Fruit fly (Drosophila melanogaster) whole organism, embryonic: ENCODE data around the gene Vajk2.
A peak's percentile ranks its signal among the peaks of the same experiment; 100 is the strongest.

ENCODE experiments used
- Asciz ChIP-seq: fragments of 200-800 bp; sonication (Bioruptor generic); optimal IDR thresholded peaks from 2 replicates; lab custom pipeline; 2017; ENCODE audit warnings: missing biosample characterization, mild to moderate bottlenecking, missing genetic modification characterization, missing genetic modification reagents
- Atf3 ChIP-seq: fragments of 200-800 bp; sonication (Bioruptor generic); optimal IDR thresholded peaks from 3 replicates; lab custom pipeline; 2016; ENCODE audit warnings: missing biosample characterization, missing genetic modification characterization
- Bteb2 ChIP-seq: fragments of 200-800 bp; sonication (Bioruptor generic); optimal IDR thresholded peaks from 2 replicates; lab custom pipeline; 2016; ENCODE audit warnings: missing biosample characterization, missing genetic modification characterization
- CG10959 ChIP-seq: fragments of 200-800 bp; sonication (Bioruptor generic); IDR thresholded peaks from 2 replicates; pipeline ENCODE4 v1.3.6; 2022; ENCODE audit warnings: missing biosample characterization, missing genetic modification characterization
- CG12155 ChIP-seq: fragments of 200-800 bp; sonication (Bioruptor generic); optimal IDR thresholded peaks from 3 replicates; lab custom pipeline; 2016; ENCODE audit warnings: missing biosample characterization, missing genetic modification characterization
- CG12391 ChIP-seq: fragments of 200-800 bp; sonication (Bioruptor generic); optimal IDR thresholded peaks from 3 replicates; lab custom pipeline; 2018; ENCODE audit warnings: missing biosample characterization, mild to moderate bottlenecking, missing genetic modification characterization, moderate library complexity
- CG12769 ChIP-seq: fragments of 200-800 bp; sonication (Bioruptor generic); optimal IDR thresholded peaks from 2 replicates; lab custom pipeline; 2019; ENCODE audit warnings: missing biosample characterization, mild to moderate bottlenecking, missing genetic modification characterization, moderate library complexity
- CG14667 ChIP-seq: fragments of 200-800 bp; sonication (Bioruptor generic); IDR thresholded peaks from 2 replicates; pipeline ENCODE4 v1.3.6; 2022; ENCODE audit warnings: missing biosample characterization, missing genetic modification characterization
- CG15073 ChIP-seq: fragments of 200-800 bp; sonication (Bioruptor generic); optimal IDR thresholded peaks from 2 replicates; lab custom pipeline; 2016; ENCODE audit warnings: missing biosample characterization, missing genetic modification characterization
- CG16779 ChIP-seq: fragments of 200-800 bp; sonication (Bioruptor generic); IDR thresholded peaks from 2 replicates; pipeline ENCODE4 v1.3.6; 2022; ENCODE audit warnings: missing biosample characterization, missing genetic modification characterization
- CG17385 ChIP-seq: fragments of 200-800 bp; sonication (Bioruptor generic); optimal IDR thresholded peaks from 3 replicates; lab custom pipeline; 2018; ENCODE audit warnings: missing biosample characterization, mild to moderate bottlenecking, missing genetic modification characterization
- CG30403 ChIP-seq: fragments of 200-800 bp; sonication (Bioruptor generic); optimal IDR thresholded peaks from 3 replicates; lab custom pipeline; 2016; ENCODE audit warnings: missing biosample characterization, missing genetic modification characterization
- CG3065 ChIP-seq: fragments of 200-800 bp; sonication (Bioruptor generic); optimal IDR thresholded peaks from 2 replicates; lab custom pipeline; 2016; ENCODE audit warnings: missing biosample characterization, missing genetic modification characterization
- CG31441 ChIP-seq: fragments of 200-800 bp; sonication (Bioruptor generic); IDR thresholded peaks from 2 replicates; pipeline ENCODE4 v1.3.6; 2022; ENCODE audit warnings: missing biosample characterization, missing genetic modification characterization
- CG32767 ChIP-seq: fragments of 200-800 bp; sonication (Bioruptor generic); IDR thresholded peaks from 2 replicates; pipeline ENCODE4 v1.3.6; 2022; ENCODE audit warnings: missing biosample characterization, missing genetic modification characterization
- CG42726 ChIP-seq: fragments of 200-800 bp; sonication (Bioruptor generic); IDR thresholded peaks from 2 replicates; pipeline ENCODE4 v1.3.6; 2022; ENCODE audit warnings: missing biosample characterization, missing genetic modification characterization; ENCODE audit not compliant: partially characterized antibody
- CG5953 ChIP-seq: fragments of 200-800 bp; sonication (Bioruptor generic); IDR thresholded peaks from 2 replicates; pipeline ENCODE4 v1.3.6; 2022; ENCODE audit warnings: missing biosample characterization, missing genetic modification characterization
- CG7745 ChIP-seq: fragments of 200-800 bp; sonication (Bioruptor generic); optimal IDR thresholded peaks from 2 replicates; lab custom pipeline; 2018; ENCODE audit warnings: missing biosample characterization, mild to moderate bottlenecking, missing genetic modification characterization, moderate library complexity
- CG8089 ChIP-seq: fragments of 200-800 bp; sonication (Bioruptor generic); optimal IDR thresholded peaks from 3 replicates; lab custom pipeline; 2016; ENCODE audit warnings: missing biosample characterization, missing genetic modification characterization
- CG8388 ChIP-seq: fragments of 200-800 bp; sonication (Bioruptor generic); optimal IDR thresholded peaks from 2 replicates; lab custom pipeline; 2019; ENCODE audit warnings: missing biosample characterization, mild to moderate bottlenecking, missing genetic modification characterization, moderate library complexity
- CG9817 ChIP-seq: fragments of 200-800 bp; sonication (Bioruptor generic); optimal IDR thresholded peaks from 2 replicates; lab custom pipeline; 2018; ENCODE audit warnings: missing biosample characterization, mild to moderate bottlenecking, missing genetic modification characterization, moderate library complexity
- CTCF ChIP-seq: fragments of 200-800 bp; sonication (Bioruptor generic); optimal IDR thresholded peaks from 2 replicates; lab custom pipeline; 2017; ENCODE audit warnings: missing biosample characterization, mild to moderate bottlenecking, missing genetic modification characterization, moderate library complexity
- Deaf1 ChIP-seq: fragments of 200-800 bp; optimal IDR thresholded peaks from 3 replicates; lab custom pipeline; 2019; ENCODE audit warnings: missing biosample characterization, mild to moderate bottlenecking, missing genetic modification characterization, moderate library complexity
- Dip2 ChIP-seq: fragments of 200-800 bp; sonication (Bioruptor generic); IDR thresholded peaks from 2 replicates; pipeline ENCODE4 v1.3.6; 2022; ENCODE audit warnings: missing biosample characterization, missing genetic modification characterization
- Hand ChIP-seq: fragments of 200-800 bp; sonication (Bioruptor generic); optimal IDR thresholded peaks from 2 replicates; lab custom pipeline; 2017; ENCODE audit warnings: mild to moderate bottlenecking, missing biosample characterization, missing genetic modification reagents, missing genetic modification characterization
- HmgD ChIP-seq: fragments of 200-800 bp; sonication (Bioruptor generic); optimal IDR thresholded peaks from 3 replicates; lab custom pipeline; 2016; ENCODE audit warnings: missing biosample characterization, missing genetic modification characterization
- Hr78 ChIP-seq, 2 experiments: fragments of 200-800 bp in 1 of 2; fragments of >200 bp in 1 of 2; sonication (Bioruptor generic) in 1 of 2; optimal IDR thresholded peaks; 2 replicates each; lab custom pipeline; 2017 to 2019; ENCODE audit warnings: missing biosample characterization in 2 of 2, missing genetic modification characterization in 2 of 2, mild to moderate bottlenecking in 1 of 2, moderate library complexity in 1 of 2
- Jarid2 ChIP-seq: fragments of 200-800 bp; sonication (Bioruptor generic); optimal IDR thresholded peaks from 3 replicates; lab custom pipeline; 2017; ENCODE audit warnings: mild to moderate bottlenecking, missing biosample characterization, missing genetic modification reagents, missing genetic modification characterization
- NC2β ChIP-seq: fragments of 200-800 bp; sonication (Bioruptor generic); optimal IDR thresholded peaks from 2 replicates; lab custom pipeline; 2016; ENCODE audit warnings: missing biosample characterization, missing genetic modification characterization
- ab ChIP-seq: fragments of 200-800 bp; sonication (Bioruptor generic); optimal IDR thresholded peaks from 2 replicates; lab custom pipeline; 2016; ENCODE audit warnings: missing biosample characterization, missing genetic modification characterization
- ap ChIP-seq: fragments of 200-800 bp; sonication (Bioruptor generic); IDR thresholded peaks from 2 replicates; pipeline ENCODE4 v1.3.6; 2022; ENCODE audit warnings: missing biosample characterization, missing genetic modification characterization
- ato ChIP-seq: fragments of 200-800 bp; sonication (Bioruptor generic); IDR thresholded peaks from 2 replicates; pipeline ENCODE4 v1.3.6; 2022; ENCODE audit warnings: missing biosample characterization, missing genetic modification characterization; ENCODE audit not compliant: partially characterized antibody
- chif ChIP-seq, 2 experiments: fragments of 200-800 bp; sonication (Bioruptor generic); optimal IDR thresholded peaks; 3 replicates each; lab custom pipeline; 2016; ENCODE audit warnings: missing biosample characterization in 2 of 2, missing genetic modification characterization in 2 of 2
- croc ChIP-seq: fragments of 200-800 bp; sonication (Bioruptor generic); conservative IDR thresholded peaks from 3 replicates; pipeline ENCODE4 v1.3.6; 2022; ENCODE audit warnings: missing biosample characterization, missing genetic modification characterization
- dimm ChIP-seq: fragments of 200-800 bp; sonication (Bioruptor generic); IDR thresholded peaks from 2 replicates; pipeline ENCODE4 v1.3.6; 2022; ENCODE audit warnings: missing biosample characterization, missing genetic modification characterization
- dmrt11E ChIP-seq: fragments of 200-800 bp; sonication (Bioruptor generic); optimal IDR thresholded peaks from 3 replicates; lab custom pipeline; 2018; ENCODE audit warnings: missing biosample characterization, mild to moderate bottlenecking, missing genetic modification characterization, moderate library complexity
- emc ChIP-seq: fragments of 200-800 bp; sonication (Bioruptor generic); optimal IDR thresholded peaks from 2 replicates; lab custom pipeline; 2016; ENCODE audit warnings: missing biosample characterization, missing genetic modification characterization
- ewg ChIP-seq: fragments of 200-800 bp; sonication (Bioruptor generic); optimal IDR thresholded peaks from 3 replicates; lab custom pipeline; 2017; ENCODE audit warnings: mild to moderate bottlenecking, missing biosample characterization, missing genetic modification reagents, missing genetic modification characterization
- fd64A ChIP-seq: fragments of 200-800 bp; sonication (Bioruptor generic); optimal IDR thresholded peaks from 3 replicates; lab custom pipeline; 2018; ENCODE audit warnings: missing biosample characterization, mild to moderate bottlenecking, missing genetic modification characterization
- kah ChIP-seq: fragments of 200-800 bp; sonication (Bioruptor generic); optimal IDR thresholded peaks from 2 replicates; lab custom pipeline; 2018; ENCODE audit warnings: missing biosample characterization, mild to moderate bottlenecking, missing genetic modification characterization
- maf-S ChIP-seq: fragments of 200-800 bp; sonication (Bioruptor generic); optimal IDR thresholded peaks from 2 replicates; lab custom pipeline; 2016; ENCODE audit warnings: missing biosample characterization, missing genetic modification characterization
- otp ChIP-seq: fragments of 200-800 bp; sonication (Bioruptor generic); IDR thresholded peaks from 3 replicates; pipeline ENCODE4, ENCODE4 v1.3.6; 2022; ENCODE audit warnings: missing biosample characterization, missing genetic modification characterization
- prd ChIP-seq, 3 experiments: fragments of >200 bp in 2 of 3; fragments of 200-800 bp in 1 of 3; sonication (Bioruptor generic) in 1 of 3; optimal IDR thresholded peaks in 2 of 3; IDR thresholded peaks in 1 of 3; 2 replicates in 2 of 3; 3 replicates in 1 of 3; pipeline versions ENCODE4 v1.3.6 to Lab custom; 2017 to 2022; ENCODE audit warnings: missing biosample characterization in 1 of 3, missing genetic modification characterization in 1 of 3
- pros ChIP-seq: fragments of 200-800 bp; sonication (Bioruptor generic); optimal IDR thresholded peaks from 3 replicates; lab custom pipeline; 2019; ENCODE audit warnings: missing biosample characterization, mild to moderate bottlenecking, missing genetic modification characterization, moderate library complexity
- tin ChIP-seq: fragments of 200-800 bp; sonication (Bioruptor generic); optimal IDR thresholded peaks from 3 replicates; lab custom pipeline; 2016; ENCODE audit warnings: missing biosample characterization, missing genetic modification characterization
- unc-4 ChIP-seq: fragments of 200-800 bp; sonication (Bioruptor generic); IDR thresholded peaks from 2 replicates; pipeline ENCODE4 v1.3.6; 2022; ENCODE audit warnings: missing biosample characterization, missing genetic modification characterization; ENCODE audit not compliant: partially characterized antibody
- zen2 ChIP-seq: fragments of 200-800 bp; sonication (Bioruptor generic); IDR thresholded peaks from 3 replicates; pipeline ENCODE4 v1.3.6; 2022; ENCODE audit warnings: missing biosample characterization, missing genetic modification characterization; ENCODE audit not compliant: partially characterized antibody

The Vajk2 gene

dm6 chr2L:13905072-13905847 lies 29.2 kb downstream of the Vajk2 start, which contains the start of gene Ance (continued):
- no peak for TF ChIP-seq CG16779 (GFP tag; lab: Robert Waterston, UW)
- no peak for TF ChIP-seq maf-S (GFP tag; lab: Kevin White, UChicago)
- no peak for TF ChIP-seq CTCF
- no peak for TF ChIP-seq pros (GFP tag; lab: Kevin White, UChicago)
- no peak for TF ChIP-seq Hr78 (GFP tag; optimal IDR thresholded peaks at IDR 0.05; lab: Kevin White, UChicago)
- no peak for TF ChIP-seq fd64A (GFP tag; lab: Kevin White, UChicago)
- TF ChIP-seq CG12155 (GFP tag; lab: Kevin White, UChicago): peak; percentile 27
- TF ChIP-seq chif (GFP tag; optimal IDR thresholded peaks at IDR 0.05; lab: Kevin White, UChicago): no peak
- no peak for TF ChIP-seq Dip2 (GFP tag; lab: Robert Waterston, UW)
- TF ChIP-seq CG42726: 0 out of 2 replicates have a peak, but pooled peaks have one; percentile 26
- TF ChIP-seq CG14667 (GFP tag; lab: Robert Waterston, UW): no peak
- no peak for TF ChIP-seq CG8089
- TF ChIP-seq HmgD (GFP tag; lab: Kevin White, UChicago): no peak
- TF ChIP-seq CG5953 (GFP tag; lab: Robert Waterston, UW): no peak
- TF ChIP-seq Deaf1 (tag; lab: Kevin White, UChicago): no peak
- no peak for TF ChIP-seq ap (GFP tag; lab: Robert Waterston, UW)
- TF ChIP-seq CG17385: peak; percentile 21
- TF ChIP-seq CG9817 (tag; lab: Kevin White, UChicago): peak; percentile 50
- TF ChIP-seq ato (GFP tag; lab: Robert Waterston, UW): no peak
- 0 out of 2 replicates have a peak, but pooled peaks have one; percentile 15 for TF ChIP-seq CG31441 (GFP tag; lab: Robert Waterston, UW)
- TF ChIP-seq CG3065 (GFP tag; lab: Kevin White, UChicago): no peak
- peak; percentile 13 for TF ChIP-seq CG30403 (GFP tag; lab: Kevin White, UChicago)
- no peak for TF ChIP-seq Atf3 (GFP tag; lab: Kevin White, UChicago)
- no peak for TF ChIP-seq prd (optimal IDR thresholded peaks at IDR 0.05; lab: Kevin White, UChicago)
- TF ChIP-seq prd (GFP tag; IDR thresholded peaks at IDR 0.05; lab: Robert Waterston, UW): peak; percentile 73
- TF ChIP-seq CG10959 (GFP tag; lab: Robert Waterston, UW): peak; percentile 50
- TF ChIP-seq CG12391 (tag; lab: Kevin White, UChicago): peak; percentile 39
- peak; percentile 35 for TF ChIP-seq tin (GFP tag; lab: Kevin White, UChicago)
- TF ChIP-seq dmrt11E (tag; lab: Kevin White, UChicago): peak; percentile 46
- no peak for TF ChIP-seq NC2β (GFP tag; lab: Kevin White, UChicago)
- no peak for TF ChIP-seq ewg
- no peak for TF ChIP-seq otp (GFP tag; lab: Robert Waterston, UW)
- no peak for TF ChIP-seq CG15073 (GFP tag; lab: Kevin White, UChicago)
- TF ChIP-seq emc (GFP tag; lab: Kevin White, UChicago): no peak
- no peak for TF ChIP-seq CG32767 (GFP tag; lab: Robert Waterston, UW)
- peak; percentile 18 for TF ChIP-seq Hand (GFP tag; lab: Kevin White, UChicago)
- peak; percentile 74 for TF ChIP-seq Jarid2 (GFP tag; lab: Kevin White, UChicago)
- no peak for TF ChIP-seq zen2 (GFP tag; lab: Robert Waterston, UW)
- TF ChIP-seq CG12769 (tag; lab: Kevin White, UChicago): no peak
- TF ChIP-seq croc (GFP tag; lab: Robert Waterston, UW): no peak
- no peak for TF ChIP-seq CG7745 (tag; lab: Kevin White, UChicago)
- no peak for TF ChIP-seq CG8388 (GFP tag; lab: Kevin White, UChicago)
- TF ChIP-seq Asciz (GFP tag; lab: Kevin White, UChicago): no peak
- TF ChIP-seq Bteb2 (GFP tag; lab: Kevin White, UChicago): no peak
- TF ChIP-seq unc-4 (GFP tag; lab: Robert Waterston, UW): 0 out of 2 replicates have a peak, but pooled peaks have one; percentile 21
- TF ChIP-seq kah: no peak
- TF ChIP-seq dimm (GFP tag; lab: Robert Waterston, UW): no peak
- TF ChIP-seq ab (GFP tag; lab: Kevin White, UChicago): no peak
